Fruit fly (Drosophila melanogaster): Measurements from ENCODE around the gene RpS28-like.

DNA sequence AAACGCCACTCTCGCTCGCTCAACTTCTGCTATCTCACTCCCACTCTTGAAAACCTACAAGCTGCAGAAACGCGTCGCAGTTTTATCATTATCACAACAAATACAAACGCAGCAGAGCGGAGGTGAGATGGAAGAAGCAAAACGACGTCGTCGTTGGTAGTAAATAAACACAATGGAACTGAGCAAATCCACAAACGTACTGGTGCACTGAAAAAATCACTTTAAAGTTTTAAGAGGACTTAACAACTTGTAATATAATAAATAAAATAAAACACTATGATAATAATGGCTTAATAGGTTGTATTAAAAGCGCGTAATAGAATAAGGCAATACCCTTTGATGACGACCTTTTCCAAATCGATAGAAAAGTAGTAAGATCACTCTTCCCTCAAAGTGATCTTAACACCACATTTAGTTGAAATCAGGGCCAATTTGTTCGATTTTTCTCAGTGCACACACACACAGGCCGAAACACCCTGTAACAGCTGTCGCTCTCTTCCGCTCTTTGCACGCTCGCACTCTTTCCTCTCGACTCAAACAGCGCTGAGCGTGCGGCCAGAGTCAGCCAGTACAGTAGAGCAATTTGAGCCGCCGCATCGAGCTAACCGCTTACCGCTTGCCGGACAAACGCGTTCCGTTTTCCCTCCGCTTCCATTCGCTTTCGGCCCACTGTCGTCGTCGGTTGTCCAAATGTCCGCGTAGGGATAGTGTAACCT is 12.8 kb downstream of the RpS28-like start:
- no peak for TF ChIP-seq h (optimal IDR thresholded peaks at IDR 0.05)
- TF ChIP-seq insv (optimal IDR thresholded peaks at IDR 0.05): no peak
- TF ChIP-seq psq (optimal IDR thresholded peaks at IDR 0.05): no peak
